Worm (Caenorhabditis elegans): ENCODE data around the gene F10E9.2.

Gene F10E9.2

ce11 chrIII:8355462-8355815 lies 42.9 kb downstream of the F10E9.2 start (continued):
- TF ChIP-seq egl-44 (GFP tag; IDR thresholded peaks at IDR 0.05), result no peak
- peak; percentile 73 for TF ChIP-seq dpl-1 (GFP tag; optimal IDR thresholded peaks at IDR 0.05)
- TF ChIP-seq ztf-3 (GFP tag; optimal IDR thresholded peaks at IDR 0.05), result no peak
- peak; percentile 96 for TF ChIP-seq hsf-1 (GFP tag; IDR thresholded peaks at IDR 0.05)
- TF ChIP-seq K12H6.12 (tag; optimal IDR thresholded peaks at IDR 0.05), result no peak
- TF ChIP-seq lin-40 (tag; optimal IDR thresholded peaks at IDR 0.05), result no peak
- TF ChIP-seq Y79H2A.3 (GFP tag; conservative IDR thresholded peaks at IDR 0.05), result no peak
- no peak for TF ChIP-seq hlh-12 (tag; optimal IDR thresholded peaks at IDR 0.05)
- peak; percentile 61 for TF ChIP-seq lsl-1 (GFP tag; optimal IDR thresholded peaks at IDR 0.05)
- peak; percentile 15 for TF ChIP-seq xnd-1 (tag; optimal IDR thresholded peaks at IDR 0.05)
- TF ChIP-seq F10E7.11 (tag; optimal IDR thresholded peaks at IDR 0.05), result no peak
- TF ChIP-seq lin-54 (GFP tag; optimal IDR thresholded peaks at IDR 0.05), result peak; percentile 9
- TF ChIP-seq mes-4 (tag; optimal IDR thresholded peaks at IDR 0.05), result no peak
- TF ChIP-seq ceh-91 (GFP tag; IDR thresholded peaks at IDR 0.05), result peak; percentile 58; the same call in 1 of the 2 replicates
- peak; percentile 61 for TF ChIP-seq F33H1.4 (GFP tag; IDR thresholded peaks at IDR 0.05)
- TF ChIP-seq B0336.3 (GFP tag; IDR thresholded peaks at IDR 0.05), result no peak
- no peak for TF ChIP-seq C17E4.6 (GFP tag; IDR thresholded peaks at IDR 0.05)
- no peak for TF ChIP-seq ZK185.1 (tag; optimal IDR thresholded peaks at IDR 0.05; ENCODE audit: poor library complexity, severe bottlenecking)
- no peak for TF ChIP-seq athp-1 (tag; optimal IDR thresholded peaks at IDR 0.05)
- TF ChIP-seq lag-1 (GFP tag; IDR thresholded peaks at IDR 0.05), result no peak
- no peak for TF ChIP-seq Y95B8A.8 (GFP tag; IDR thresholded peaks at IDR 0.05)
- no peak for TF ChIP-seq die-1 (tag; optimal IDR thresholded peaks at IDR 0.05)
- TF ChIP-seq F57A8.1 (GFP tag; optimal IDR thresholded peaks at IDR 0.05), result no peak
- no peak for TF ChIP-seq sptf-2 (GFP tag; optimal IDR thresholded peaks at IDR 0.05)
- TF ChIP-seq ccch-3 (GFP tag; optimal IDR thresholded peaks at IDR 0.05), result no peak
- no peak for TF ChIP-seq lin-26 (GFP tag; IDR thresholded peaks at IDR 0.05)
- no peak for TF ChIP-seq Y53F4B.3 (GFP tag; IDR thresholded peaks at IDR 0.05)
- no peak for TF ChIP-seq ztf-22 (GFP tag; optimal IDR thresholded peaks at IDR 0.05)
- no peak for TF ChIP-seq zfh-2 (GFP tag; conservative IDR thresholded peaks at IDR 0.05)
- TF ChIP-seq madf-6 (GFP tag; IDR thresholded peaks at IDR 0.05), result peak; percentile 84
- no peak for TF ChIP-seq lsy-27 (tag; optimal IDR thresholded peaks at IDR 0.05; ENCODE audit: borderline replicate concordance, insufficient read depth)
- no peak for TF ChIP-seq lir-1 (GFP tag; conservative IDR thresholded peaks at IDR 0.05)
- no peak for TF ChIP-seq unc-62 (GFP tag; optimal IDR thresholded peaks at IDR 0.05)
- TF ChIP-seq sdz-38 (tag; optimal IDR thresholded peaks at IDR 0.05), result no peak
- TF ChIP-seq efl-1 (GFP tag; optimal IDR thresholded peaks at IDR 0.05), result peak; percentile 85
- TF ChIP-seq pbrm-1 (GFP tag; IDR thresholded peaks at IDR 0.05), result no peak
- no peak for TF ChIP-seq ztf-18 (tag; optimal IDR thresholded peaks at IDR 0.05)
- TF ChIP-seq attf-3 (GFP tag; conservative IDR thresholded peaks at IDR 0.05), result no peak
- TF ChIP-seq mxl-1 (tag; optimal IDR thresholded peaks at IDR 0.05), result no peak
- TF ChIP-seq bed-1 (GFP tag; IDR thresholded peaks at IDR 0.05), result no peak
- TF ChIP-seq ceh-40 (GFP tag; IDR thresholded peaks at IDR 0.05), result no peak
- TF ChIP-seq gei-17 (GFP tag; optimal IDR thresholded peaks at IDR 0.05), result no peak
- no peak for TF ChIP-seq snpc-1.3 (tag; optimal IDR thresholded peaks at IDR 0.05; ENCODE audit: insufficient read depth)
- TF ChIP-seq F55B11.4 (tag; optimal IDR thresholded peaks at IDR 0.05; ENCODE audit: borderline replicate concordance, insufficient read depth), result no peak
- TF ChIP-seq madf-3 (GFP tag; IDR thresholded peaks at IDR 0.05), result no peak
- no peak for TF ChIP-seq mel-28 (tag; optimal IDR thresholded peaks at IDR 0.05; ENCODE audit: borderline replicate concordance)
- TF ChIP-seq bed-2 (GFP tag; IDR thresholded peaks at IDR 0.05), result no peak
- TF ChIP-seq nfya-2 (GFP tag; IDR thresholded peaks at IDR 0.05), result no peak
- no peak for TF ChIP-seq tbp1 (GFP tag; optimal IDR thresholded peaks at IDR 0.05)
- TF ChIP-seq ztf-28 (GFP tag; IDR thresholded peaks at IDR 0.05), result no peak
